Worm (Caenorhabditis elegans): ENCODE results near the gene C54E10.11.

ce11 chrV:18790658-18791057 is 11.3 kb downstream of the C54E10.11 start, which contains the start of gene nhr-231:
- TF ChIP-seq nhr-76 (tag; optimal IDR thresholded peaks at IDR 0.05): no peak
- TF ChIP-seq snu-23 (GFP tag; optimal IDR thresholded peaks at IDR 0.05): no peak
- TF ChIP-seq elt-3 (tag; optimal IDR thresholded peaks at IDR 0.05): no peak
- no peak for TF ChIP-seq snpc-4 (tag; optimal IDR thresholded peaks at IDR 0.05)
- TF ChIP-seq sox-4 (tag; optimal IDR thresholded peaks at IDR 0.05): no peak
- TF ChIP-seq egl-27 (tag; optimal IDR thresholded peaks at IDR 0.05): no peak
- no peak for TF ChIP-seq pqm-1 (tag; optimal IDR thresholded peaks at IDR 0.05)
- TF ChIP-seq aly-2 (tag; optimal IDR thresholded peaks at IDR 0.05): no peak
- TF ChIP-seq skn-1 (tag; optimal IDR thresholded peaks at IDR 0.05): no peak
- TF ChIP-seq nhr-237 (tag; optimal IDR thresholded peaks at IDR 0.05): no peak
- TF ChIP-seq lir-3 (tag; optimal IDR thresholded peaks at IDR 0.05; ENCODE audit: poor library complexity): no peak

All from whole organism, L1 larva.